Fruit fly (Drosophila melanogaster): ENCODE results near the gene mRpL9.

The mRpL9 gene

dm6 chr3R:15346018-15346383 lies 15.5 kb downstream of the mRpL9 start, which contains the start of the genes Surf4 and CG31301 (continued):
- no peak for TF ChIP-seq aop (GFP tag; IDR thresholded peaks at IDR 0.05)
- no peak for TF ChIP-seq Spps (tag; optimal IDR thresholded peaks at IDR 0.05)
- TF ChIP-seq hth (optimal IDR thresholded peaks at IDR 0.05), result no peak
- TF ChIP-seq sob (GFP tag; IDR thresholded peaks at IDR 0.05), result no peak
- no peak for TF ChIP-seq sc (optimal IDR thresholded peaks at IDR 0.05)
- no peak for TF ChIP-seq sc (GFP tag; optimal IDR thresholded peaks at IDR 0.05)
- TF ChIP-seq Nf-YB (GFP tag; optimal IDR thresholded peaks at IDR 0.05), result no peak
- TF ChIP-seq CG16813 (GFP tag; IDR thresholded peaks at IDR 0.05; ENCODE audit: partially characterized antibody), result peak; percentile 66
- TF ChIP-seq pho (GFP tag; optimal IDR thresholded peaks at IDR 0.05), result no peak
- no peak for TF ChIP-seq slou (GFP tag; optimal IDR thresholded peaks at IDR 0.05)
- no peak for TF ChIP-seq CG1792 (GFP tag; optimal IDR thresholded peaks at IDR 0.05)
- no peak for TF ChIP-seq NK7.1 (GFP tag; optimal IDR thresholded peaks at IDR 0.05)
- TF ChIP-seq fd3F (GFP tag; optimal IDR thresholded peaks at IDR 0.05), result no peak
- TF ChIP-seq CG31441 (GFP tag; IDR thresholded peaks at IDR 0.05), result no peak
- peak; percentile 26 for TF ChIP-seq twi (tag; optimal IDR thresholded peaks at IDR 0.05)
- no peak for TF ChIP-seq wor (GFP tag; IDR thresholded peaks at IDR 0.05)
- TF ChIP-seq Asciz (GFP tag; optimal IDR thresholded peaks at IDR 0.05), result no peak
- peak; percentile 91 for TF ChIP-seq Dref (GFP tag; IDR thresholded peaks at IDR 0.05)
- peak; percentile 34 for TF ChIP-seq CG17385 (GFP tag; optimal IDR thresholded peaks at IDR 0.05)
- TF ChIP-seq CG15601 (tag; optimal IDR thresholded peaks at IDR 0.05), result no peak
- no peak for TF ChIP-seq CG17829 (tag; optimal IDR thresholded peaks at IDR 0.05)
- TF ChIP-seq grn (GFP tag; optimal IDR thresholded peaks at IDR 0.05), result no peak
- peak; percentile 68; the same call in 2 of the 3 replicates for TF ChIP-seq CG14860 (GFP tag; IDR thresholded peaks at IDR 0.05; ENCODE audit: partially characterized antibody)
- TF ChIP-seq CG7928 (GFP tag; optimal IDR thresholded peaks at IDR 0.05), result no peak
- TF ChIP-seq CG12942 (GFP tag; optimal IDR thresholded peaks at IDR 0.05), result no peak
- TF ChIP-seq CG4404 (GFP tag; IDR thresholded peaks at IDR 0.05), result no peak
- peak; percentile 33; the same call in 1 of the 2 replicates for TF ChIP-seq CG14014 (GFP tag; IDR thresholded peaks at IDR 0.05)
- TF ChIP-seq CG13424 (tag; optimal IDR thresholded peaks at IDR 0.05), result no peak
- TF ChIP-seq Lim3 (GFP tag; IDR thresholded peaks at IDR 0.05), result no peak
- TF ChIP-seq CG9876 (GFP tag; optimal IDR thresholded peaks at IDR 0.05), result no peak
- no peak for TF ChIP-seq CG31224 (GFP tag; IDR thresholded peaks at IDR 0.05)
- 0 out of 2 replicates have a peak, but pooled peaks have one; percentile 10 for TF ChIP-seq onecut (GFP tag; IDR thresholded peaks at IDR 0.05)
- TF ChIP-seq CG1233 (GFP tag; optimal IDR thresholded peaks at IDR 0.05), result no peak
- no peak for TF ChIP-seq ERR (GFP tag; optimal IDR thresholded peaks at IDR 0.05)
- no peak for TF ChIP-seq zen (tag; optimal IDR thresholded peaks at IDR 0.05)
- peak; percentile 64 for TF ChIP-seq CG34224 (GFP tag; IDR thresholded peaks at IDR 0.05; ENCODE audit: partially characterized antibody)
- no peak for TF ChIP-seq sd (tag; optimal IDR thresholded peaks at IDR 0.05)
- no peak for TF ChIP-seq CG12391 (tag; optimal IDR thresholded peaks at IDR 0.05)
- no peak for TF ChIP-seq chinmo (GFP tag; IDR thresholded peaks at IDR 0.05; ENCODE audit: partially characterized antibody)
- no peak for TF ChIP-seq CG2889 (GFP tag; IDR thresholded peaks at IDR 0.05)
- TF ChIP-seq CG10366 (GFP tag; IDR thresholded peaks at IDR 0.05), result no peak
- TF ChIP-seq CG3847 (GFP tag; IDR thresholded peaks at IDR 0.05), result no peak
- TF ChIP-seq BtbVII (GFP tag; optimal IDR thresholded peaks at IDR 0.05), result no peak
- no peak for TF ChIP-seq sisA (GFP tag; IDR thresholded peaks at IDR 0.05)
- no peak for TF ChIP-seq CG9215 (GFP tag; IDR thresholded peaks at IDR 0.05)
- TF ChIP-seq CG1529 (GFP tag; optimal IDR thresholded peaks at IDR 0.05), result no peak
- TF ChIP-seq CG17328 (GFP tag; IDR thresholded peaks at IDR 0.05), result no peak
- no peak for TF ChIP-seq NfI (GFP tag; optimal IDR thresholded peaks at IDR 0.05)
- TF ChIP-seq hbn (GFP tag; IDR thresholded peaks at IDR 0.05; ENCODE audit: partially characterized antibody), result no peak; the same call in 1 of the 2 replicates
- TF ChIP-seq CG17568 (GFP tag; optimal IDR thresholded peaks at IDR 0.05), result no peak
- TF ChIP-seq pan (optimal IDR thresholded peaks at IDR 0.05), result no peak
- TF ChIP-seq pan (GFP tag; optimal IDR thresholded peaks at IDR 0.05 in 1 of 2, IDR thresholded peaks at IDR 0.05 in 1 of 2), result no peak
- TF ChIP-seq CG3726 (GFP tag; IDR thresholded peaks at IDR 0.05), result no peak
